Worm (Caenorhabditis elegans): ENCODE results near the gene siah-1.

- TF ChIP-seq pha-4 (tag; optimal IDR thresholded peaks at IDR 0.05) (no peak), elt-1 (tag; optimal IDR thresholded peaks at IDR 0.05; ENCODE audit: borderline replicate concordance, insufficient read depth) (no peak)
These were observed 2.0 kb downstream of the siah-1 start for ce11 chrIV:3745806-3746205.

Measured in whole organism, mixed stage, embryonic.